Worm (Caenorhabditis elegans) whole organism, L2 larva: ENCODE results near the gene Y38F1A.4.

Source experiments
- C34F6.9 ChIP-seq: fragments of 150-350 bp; optimal IDR thresholded peaks from 2 replicates; lab custom pipeline; 2014; ENCODE audit warnings: missing biosample characterization, missing genetic modification characterization
- F13H6.1 ChIP-seq: sonication (generic microtip); optimal IDR thresholded peaks from 2 replicates; lab custom pipeline; 2016; ENCODE audit warnings: missing genetic modification characterization, missing compliant biosample characterization
- R02D3.7 ChIP-seq: fragments of 150-350 bp; optimal IDR thresholded peaks from 2 replicates; lab custom pipeline; 2014; ENCODE audit warnings: missing biosample characterization, missing genetic modification characterization
- Y55F3AM.14 ChIP-seq: fragments of 200-800 bp; sonication (Bioruptor generic); optimal IDR thresholded peaks from 2 replicates; lab custom pipeline; 2018; ENCODE audit warnings: mild to moderate bottlenecking, missing genetic modification characterization, missing compliant biosample characterization
- ZK546.5 ChIP-seq: sonication (generic microtip); optimal IDR thresholded peaks from 2 replicates; lab custom pipeline; 2017; ENCODE audit warnings: missing biosample characterization, missing genetic modification characterization
- alr-1 ChIP-seq: fragments of 150-350 bp; optimal IDR thresholded peaks from 2 replicates; lab custom pipeline; 2014; ENCODE audit warnings: missing biosample characterization, missing genetic modification characterization
- blmp-1 ChIP-seq: sonication (generic microtip); optimal IDR thresholded peaks from 2 replicates; lab custom pipeline; 2017; ENCODE audit warnings: missing genetic modification characterization, mild to moderate bottlenecking, missing compliant biosample characterization, antibody characterized with exemption, moderate library complexity; ENCODE audit not compliant: insufficient read depth
- ceh-16 ChIP-seq: fragments of 150-350 bp; optimal IDR thresholded peaks from 2 replicates; lab custom pipeline; 2014; ENCODE audit warnings: missing biosample characterization, missing genetic modification characterization
- ceh-82 ChIP-seq: fragments of 150-350 bp; optimal IDR thresholded peaks from 2 replicates; lab custom pipeline; 2014; ENCODE audit warnings: missing biosample characterization, missing genetic modification characterization
- dmd-4 ChIP-seq: sonication (generic microtip); optimal IDR thresholded peaks from 2 replicates; lab custom pipeline; 2017; ENCODE audit warnings: missing biosample characterization, missing genetic modification characterization
- elt-1 ChIP-seq: fragments of 150-350 bp; optimal IDR thresholded peaks from 2 replicates; lab custom pipeline; 2014; ENCODE audit warnings: missing biosample characterization, missing genetic modification characterization
- elt-3 ChIP-seq: sonication (generic microtip); optimal IDR thresholded peaks from 2 replicates; lab custom pipeline; 2017; ENCODE audit warnings: missing biosample characterization, missing genetic modification characterization
- fos-1 ChIP-seq: fragments of 150-350 bp; optimal IDR thresholded peaks from 2 replicates; lab custom pipeline; 2014; ENCODE audit warnings: missing biosample characterization, missing genetic modification characterization
- gmeb-1 ChIP-seq: fragments of 150-350 bp; optimal IDR thresholded peaks from 2 replicates; lab custom pipeline; 2014; ENCODE audit warnings: missing biosample characterization, missing genetic modification characterization
- lin-39 ChIP-seq: fragments of 150-350 bp; optimal IDR thresholded peaks from 2 replicates; lab custom pipeline; 2014; ENCODE audit warnings: missing biosample characterization, missing genetic modification reagents, missing genetic modification characterization
- lsy-2 ChIP-seq, 2 experiments: fragments of 150-350 bp in 1 of 2; sonication (generic microtip) in 1 of 2; optimal IDR thresholded peaks; 2 replicates each; lab custom pipeline; 2014 to 2017; ENCODE audit warnings: missing biosample characterization in 2 of 2, missing genetic modification characterization in 2 of 2
- mab-5 ChIP-seq: fragments of 150-350 bp; optimal IDR thresholded peaks from 2 replicates; lab custom pipeline; 2014; ENCODE audit warnings: missing biosample characterization, missing genetic modification characterization
- mbf-1 ChIP-seq: sonication (generic microtip); optimal IDR thresholded peaks from 2 replicates; lab custom pipeline; 2017; ENCODE audit warnings: missing biosample characterization, missing genetic modification characterization
- nhr-10 ChIP-seq: sonication (generic microtip); optimal IDR thresholded peaks from 2 replicates; lab custom pipeline; 2017; ENCODE audit warnings: missing biosample characterization, missing genetic modification characterization
- nhr-11 ChIP-seq: fragments of 150-350 bp; optimal IDR thresholded peaks from 2 replicates; lab custom pipeline; 2014; ENCODE audit warnings: missing biosample characterization, missing genetic modification characterization
- nhr-12 ChIP-seq: fragments of 150-350 bp; optimal IDR thresholded peaks from 2 replicates; lab custom pipeline; 2014; ENCODE audit warnings: missing biosample characterization, missing genetic modification characterization
- nhr-129 ChIP-seq: fragments of 150-350 bp; optimal IDR thresholded peaks from 2 replicates; lab custom pipeline; 2014; ENCODE audit warnings: missing biosample characterization, missing genetic modification characterization
- nhr-237 ChIP-seq: fragments of 150-350 bp; optimal IDR thresholded peaks from 2 replicates; lab custom pipeline; 2014; ENCODE audit warnings: missing biosample characterization, missing genetic modification characterization
- nhr-25 ChIP-seq: fragments of 150-350 bp; sonication (generic microtip); optimal IDR thresholded peaks from 3 replicates; lab custom pipeline; 2014; ENCODE audit warnings: missing biosample characterization, missing genetic modification characterization
- nhr-77 ChIP-seq: fragments of 150-350 bp; optimal IDR thresholded peaks from 2 replicates; lab custom pipeline; 2014; ENCODE audit warnings: missing biosample characterization, missing genetic modification characterization
- unc-39 ChIP-seq: fragments of 150-350 bp; optimal IDR thresholded peaks from 2 replicates; lab custom pipeline; 2014; ENCODE audit warnings: missing biosample characterization, missing genetic modification characterization
- unc-55 ChIP-seq: fragments of 150-350 bp; sonication (generic microtip); optimal IDR thresholded peaks from 3 replicates; lab custom pipeline; 2014; ENCODE audit warnings: missing biosample characterization, missing genetic modification reagents, missing genetic modification characterization
- unc-62 ChIP-seq: fragments of 150-350 bp; optimal IDR thresholded peaks from 2 replicates; lab custom pipeline; 2014; ENCODE audit warnings: missing biosample characterization, missing genetic modification reagents, missing genetic modification characterization
- zag-1 ChIP-seq: fragments of 150-350 bp; optimal IDR thresholded peaks from 2 replicates; lab custom pipeline; 2014; ENCODE audit warnings: missing biosample characterization, missing genetic modification characterization
- ztf-11 ChIP-seq: sonication (generic microtip); optimal IDR thresholded peaks from 2 replicates; lab custom pipeline; 2017; ENCODE audit warnings: missing biosample characterization, missing genetic modification characterization

Y38F1A.4 gene

DNA sequence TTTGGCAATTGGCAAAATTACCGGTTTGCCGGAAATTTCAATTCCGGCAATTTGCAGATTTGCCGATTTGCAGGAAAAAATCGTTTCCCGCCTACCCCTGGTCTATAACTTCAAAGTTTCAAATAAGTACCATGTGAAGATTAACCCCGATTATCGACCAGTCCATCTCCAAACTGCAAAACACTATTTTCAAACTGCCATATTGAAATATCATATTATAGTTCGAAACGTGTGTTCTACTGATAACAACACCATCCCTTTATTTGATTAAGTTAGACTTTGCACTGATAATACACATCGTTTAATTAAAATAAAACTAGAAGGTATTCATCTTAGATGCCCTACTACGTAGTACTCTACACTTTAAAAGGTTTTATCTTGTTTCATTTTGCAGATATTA, 39.4 kb downstream of the Y38F1A.4 start:
- TF ChIP-seq Y55F3AM.14 (GFP tag; lab: Kevin White, UChicago) (no peak), fos-1 (tag; lab: Kevin White, UChicago) (peak; percentile 13)

DNA sequence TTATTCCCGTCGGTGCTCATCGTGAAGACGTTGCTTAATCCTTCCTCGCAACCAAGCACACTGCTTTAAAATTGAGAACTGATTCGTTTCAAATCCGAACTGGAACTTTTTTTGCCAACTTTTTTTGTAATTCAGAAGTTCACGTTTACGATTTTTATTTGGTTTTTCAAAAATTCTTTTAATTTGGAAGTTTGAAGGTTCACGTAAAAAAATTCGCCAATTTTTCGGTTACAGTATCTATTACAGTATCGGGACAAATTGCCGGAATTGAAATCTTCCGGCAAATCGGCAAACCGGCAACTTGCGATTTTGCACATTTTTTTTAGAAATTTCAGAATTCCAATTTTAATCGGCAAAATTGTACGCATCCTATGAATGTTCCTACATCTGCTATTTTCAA, 41.3 kb downstream of the Y38F1A.4 start, which contains the start of gene F58G1.3:
TSS of gene F58G1.3 (minus strand) at position 101 of the 400 bp plus-strand sequence.
- TF ChIP-seq lin-39 (tag; lab: Kevin White, UChicago) = no peak
- TF ChIP-seq unc-62 (GFP tag; lab: Kevin White, UChicago) = no peak

DNA sequence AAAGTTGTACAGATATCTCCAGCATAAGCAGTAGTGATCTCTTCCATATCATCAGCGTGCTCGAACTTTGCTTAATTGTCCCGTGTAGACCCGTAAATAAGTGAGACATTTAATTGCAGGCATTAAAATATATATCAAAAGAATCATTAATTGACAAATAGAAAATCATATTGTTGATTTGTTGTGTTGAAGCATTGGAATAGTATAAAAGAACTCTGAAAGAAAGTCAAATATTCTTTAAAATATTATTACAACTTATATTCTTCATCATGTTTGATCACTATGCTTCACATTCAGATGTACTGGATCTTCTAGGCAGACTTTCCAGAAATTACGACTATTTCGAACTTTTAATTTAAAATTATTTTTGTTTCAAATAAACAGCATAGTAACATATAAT, 44.0 kb downstream of the Y38F1A.4 start, which contains the start of gene F58G1.8:
TSS of gene F58G1.8 (minus strand) at position 101 of the 400 bp plus-strand sequence.
- TF ChIP-seq lin-39 (tag; lab: Kevin White, UChicago) = no peak
- no peak for TF ChIP-seq alr-1 (tag; lab: Kevin White, UChicago)
- no peak for TF ChIP-seq nhr-11 (tag; lab: Kevin White, UChicago)
- TF ChIP-seq mab-5 (tag; lab: Kevin White, UChicago) = no peak
- TF ChIP-seq elt-1 (tag; lab: Kevin White, UChicago) = no peak
- no peak for TF ChIP-seq C34F6.9 (tag; lab: Kevin White, UChicago)
- no peak for TF ChIP-seq ZK546.5 (tag; lab: Kevin White, UChicago)
- no peak for TF ChIP-seq nhr-25
- TF ChIP-seq zag-1 (tag; lab: Kevin White, UChicago) = no peak
- no peak for TF ChIP-seq nhr-77
- no peak for TF ChIP-seq F13H6.1
- no peak for TF ChIP-seq dmd-4 (tag; lab: Kevin White, UChicago)
- no peak for TF ChIP-seq unc-39 (tag; lab: Kevin White, UChicago)
- TF ChIP-seq Y55F3AM.14 (GFP tag; lab: Kevin White, UChicago) = no peak
- no peak for TF ChIP-seq elt-3 (tag; lab: Kevin White, UChicago)
- TF ChIP-seq ceh-82 (tag; lab: Kevin White, UChicago) = no peak
- TF ChIP-seq fos-1 (tag; lab: Kevin White, UChicago) = no peak
- TF ChIP-seq nhr-129 = no peak
- no peak for TF ChIP-seq nhr-10 (tag; lab: Kevin White, UChicago)
- TF ChIP-seq unc-62 (GFP tag; lab: Kevin White, UChicago) = no peak

DNA sequence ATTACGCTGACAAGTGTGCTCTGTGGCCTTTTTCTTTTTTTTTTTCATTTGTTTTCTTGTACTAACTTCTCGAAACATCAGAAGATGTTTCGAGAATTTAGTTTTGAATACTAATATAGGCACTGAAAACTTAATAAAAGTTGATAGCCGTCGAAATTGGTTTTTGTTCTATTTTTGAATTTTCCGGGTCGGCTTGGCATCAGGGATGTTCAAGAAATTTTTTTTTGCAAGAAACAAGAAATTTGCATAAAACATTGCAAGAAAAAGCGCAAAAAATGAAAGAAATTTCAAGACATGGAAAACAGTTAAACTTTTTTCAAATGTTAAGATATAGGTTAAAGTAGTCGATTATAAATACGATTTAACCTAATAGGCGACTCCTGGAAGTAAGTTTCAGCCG, 46.3 kb downstream of the Y38F1A.4 start:
- TF ChIP-seq zag-1 (tag; lab: Kevin White, UChicago) (no peak), unc-39 (tag; lab: Kevin White, UChicago) (no peak), fos-1 (tag; lab: Kevin White, UChicago) (no peak), alr-1 (tag; lab: Kevin White, UChicago) (no peak), lsy-2 (tag; optimal IDR thresholded peaks at IDR 0.05; lab: Kevin White, UChicago) (no peak), mbf-1 (tag; lab: Kevin White, UChicago) (no peak), F13H6.1 (no peak), gmeb-1 (tag; lab: Kevin White, UChicago) (no peak), ceh-16 (tag; lab: Kevin White, UChicago) (no peak), nhr-25 (no peak)

DNA sequence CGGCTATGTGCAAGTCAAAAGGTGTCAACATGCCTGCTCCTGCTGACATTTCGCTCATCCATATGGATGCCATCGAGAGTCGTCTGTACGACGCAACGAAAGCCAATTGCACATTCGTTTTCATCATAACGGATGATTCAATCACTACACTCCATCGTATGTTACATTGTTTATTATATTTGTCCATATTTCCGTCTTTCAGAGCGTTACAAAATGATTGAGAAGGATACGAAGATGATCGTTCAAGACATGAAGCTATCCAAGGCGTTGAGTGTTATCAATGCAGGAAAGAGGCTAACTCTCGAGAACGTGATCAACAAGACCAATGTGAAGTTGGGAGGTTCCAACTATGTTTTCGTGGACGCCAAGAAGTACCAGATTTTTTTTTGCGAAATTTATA, 48.0 kb downstream of the Y38F1A.4 start:
- TF ChIP-seq R02D3.7 (tag; lab: Kevin White, UChicago) = no peak
- no peak for TF ChIP-seq dmd-4 (tag; lab: Kevin White, UChicago)
- no peak for TF ChIP-seq nhr-237
- no peak for TF ChIP-seq blmp-1 (tag; lab: Kevin White, UChicago)
- no peak for TF ChIP-seq lsy-2 (tag; optimal IDR thresholded peaks at IDR 0.05; lab: Kevin White, UChicago)
- no peak for TF ChIP-seq gmeb-1 (tag; lab: Kevin White, UChicago)
- TF ChIP-seq nhr-12 = no peak
- TF ChIP-seq elt-1 (tag; lab: Kevin White, UChicago) = no peak

DNA sequence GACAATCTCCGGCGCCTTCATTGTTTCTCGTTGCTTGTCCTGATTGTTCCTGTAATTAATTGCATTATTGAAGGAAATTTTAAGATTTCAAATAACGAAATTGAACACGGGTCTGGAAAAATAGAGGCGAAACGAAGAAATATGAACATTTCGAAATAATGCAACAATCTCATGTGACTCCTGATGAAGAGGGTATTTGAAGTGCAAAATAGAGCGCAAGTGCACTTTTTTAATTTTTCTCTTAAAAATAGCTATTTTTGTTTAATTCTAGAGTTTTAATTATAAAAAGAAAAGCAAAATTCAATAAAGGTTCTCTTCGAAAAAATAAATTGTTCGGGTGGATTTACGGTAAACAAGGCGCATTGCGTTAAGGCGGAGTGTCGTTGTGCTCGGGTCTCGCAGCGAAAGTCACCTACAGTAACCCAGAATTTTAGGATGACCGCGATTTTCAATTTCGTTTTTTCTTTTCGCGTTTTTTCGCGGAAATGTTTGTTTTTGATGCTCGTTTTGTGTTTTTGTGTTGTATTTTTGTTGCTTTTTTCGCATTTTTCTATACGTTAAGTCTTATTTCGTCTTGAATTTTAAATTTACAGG, 50.5 kb downstream of the Y38F1A.4 start, which contains the start of the genes F58G1.2 and wago-4:
TSS of gene F58G1.2 (minus strand) at position 51 of the 594 bp plus-strand sequence.
TSS of gene wago-4 (plus strand) at position 592 of the 594 bp plus-strand sequence.
- TF ChIP-seq lsy-2 (tag; optimal IDR thresholded peaks at IDR 0.05; lab: Kevin White, UChicago) (peak; percentile 34 to 88), ztf-11 (tag; lab: Kevin White, UChicago) (no peak), unc-55 (peak; percentile 56), R02D3.7 (tag; lab: Kevin White, UChicago) (peak; percentile 71), unc-62 (GFP tag; lab: Kevin White, UChicago) (no peak)
